Fruit fly (Drosophila melanogaster) whole organism, embryonic: Measurements from ENCODE around the gene CG11975.

Experiments
- Antp ChIP-seq: fragments of 200-800 bp; sonication (Bioruptor generic); optimal IDR thresholded peaks from 3 replicates; lab custom pipeline; 2016; ENCODE audit warnings: missing biosample characterization, missing genetic modification characterization
- Atf3 ChIP-seq: fragments of 200-800 bp; sonication (Bioruptor generic); optimal IDR thresholded peaks from 3 replicates; lab custom pipeline; 2016; ENCODE audit warnings: missing biosample characterization, missing genetic modification characterization
- BtbVII ChIP-seq: fragments of 200-800 bp; sonication (Bioruptor generic); optimal IDR thresholded peaks from 3 replicates; lab custom pipeline; 2017; ENCODE audit warnings: missing biosample characterization, mild to moderate bottlenecking, missing genetic modification characterization
- CG10209 ChIP-seq: fragments of 200-800 bp; sonication (Bioruptor generic); optimal IDR thresholded peaks from 3 replicates; lab custom pipeline; 2017; ENCODE audit warnings: missing biosample characterization, mild to moderate bottlenecking, missing genetic modification characterization, missing genetic modification reagents
- CG10431 ChIP-seq: fragments of 200-800 bp; sonication (Bioruptor generic); optimal IDR thresholded peaks from 3 replicates; lab custom pipeline; 2018; ENCODE audit warnings: missing biosample characterization, mild to moderate bottlenecking, missing genetic modification characterization
- CG10543 ChIP-seq: fragments of 200-800 bp; sonication (Bioruptor generic); optimal IDR thresholded peaks from 3 replicates; lab custom pipeline; 2017; ENCODE audit warnings: missing biosample characterization, mild to moderate bottlenecking, missing genetic modification characterization, moderate library complexity
- CG11398 ChIP-seq: fragments of 200-800 bp; sonication (Bioruptor generic); optimal IDR thresholded peaks from 2 replicates; lab custom pipeline; 2016; ENCODE audit warnings: missing biosample characterization, missing genetic modification characterization
- CG11560 ChIP-seq: fragments of 200-800 bp; sonication (Bioruptor generic); IDR thresholded peaks from 3 replicates; pipeline ENCODE4 v1.3.6; 2022; ENCODE audit warnings: missing biosample characterization, missing genetic modification characterization
- CG12769 ChIP-seq: fragments of 200-800 bp; sonication (Bioruptor generic); optimal IDR thresholded peaks from 2 replicates; lab custom pipeline; 2019; ENCODE audit warnings: missing biosample characterization, mild to moderate bottlenecking, missing genetic modification characterization, moderate library complexity
- CG13775 ChIP-seq: fragments of 200-800 bp; sonication (Bioruptor generic); optimal IDR thresholded peaks from 3 replicates; lab custom pipeline; 2017; ENCODE audit warnings: missing biosample characterization, mild to moderate bottlenecking, missing genetic modification characterization
- CG14667 ChIP-seq: fragments of 200-800 bp; sonication (Bioruptor generic); IDR thresholded peaks from 2 replicates; pipeline ENCODE4 v1.3.6; 2022; ENCODE audit warnings: missing biosample characterization, missing genetic modification characterization
- CG15269 ChIP-seq: fragments of 200-800 bp; sonication (Bioruptor generic); optimal IDR thresholded peaks from 2 replicates; lab custom pipeline; 2018; ENCODE audit warnings: missing biosample characterization, mild to moderate bottlenecking, missing genetic modification characterization, moderate library complexity
- CG1603 ChIP-seq: fragments of 200-800 bp; sonication (Bioruptor generic); optimal IDR thresholded peaks from 2 replicates; lab custom pipeline; 2019; ENCODE audit warnings: missing biosample characterization, mild to moderate bottlenecking, missing genetic modification characterization, moderate library complexity
- CG18619 ChIP-seq: fragments of 200-800 bp; sonication (Bioruptor generic); optimal IDR thresholded peaks from 3 replicates; lab custom pipeline; 2017; ENCODE audit warnings: missing biosample characterization, mild to moderate bottlenecking, missing genetic modification characterization
- CG2202 ChIP-seq: fragments of 200-800 bp; sonication (Bioruptor generic); optimal IDR thresholded peaks from 2 replicates; lab custom pipeline; 2018; ENCODE audit warnings: missing biosample characterization, mild to moderate bottlenecking, missing genetic modification characterization
- CG2678 ChIP-seq: fragments of 200-800 bp; sonication (Bioruptor generic); optimal IDR thresholded peaks from 3 replicates; lab custom pipeline; 2019; ENCODE audit warnings: missing biosample characterization, mild to moderate bottlenecking, missing genetic modification characterization, moderate library complexity
- CG30403 ChIP-seq: fragments of 200-800 bp; sonication (Bioruptor generic); optimal IDR thresholded peaks from 3 replicates; lab custom pipeline; 2016; ENCODE audit warnings: missing biosample characterization, missing genetic modification characterization
- CG32532 ChIP-seq: fragments of 200-800 bp; sonication (Bioruptor generic); IDR thresholded peaks from 2 replicates; pipeline ENCODE4 v1.3.6; 2022; ENCODE audit warnings: missing biosample characterization, missing genetic modification characterization
- CG42726 ChIP-seq: fragments of 200-800 bp; sonication (Bioruptor generic); IDR thresholded peaks from 2 replicates; pipeline ENCODE4 v1.3.6; 2022; ENCODE audit warnings: missing biosample characterization, missing genetic modification characterization; ENCODE audit not compliant: partially characterized antibody
- CG7372 ChIP-seq: fragments of 200-800 bp; sonication (Bioruptor generic); IDR thresholded peaks from 2 replicates; pipeline ENCODE4 v1.3.6; 2022; ENCODE audit warnings: missing biosample characterization, missing genetic modification characterization
- CG8281 ChIP-seq: fragments of 200-800 bp; sonication (Bioruptor generic); optimal IDR thresholded peaks from 2 replicates; lab custom pipeline; 2018; ENCODE audit warnings: missing biosample characterization, mild to moderate bottlenecking, missing genetic modification characterization, moderate library complexity
- CG8290 ChIP-seq, 3 experiments: fragments of 200-800 bp; sonication (Bioruptor generic); optimal IDR thresholded peaks; 2 replicates each; lab custom pipeline; 2016 to 2019; ENCODE audit warnings: missing biosample characterization in 3 of 3, missing genetic modification characterization in 3 of 3, mild to moderate bottlenecking in 2 of 3, moderate library complexity in 1 of 3
- CG8388 ChIP-seq: fragments of 200-800 bp; sonication (Bioruptor generic); optimal IDR thresholded peaks from 2 replicates; lab custom pipeline; 2019; ENCODE audit warnings: missing biosample characterization, mild to moderate bottlenecking, missing genetic modification characterization, moderate library complexity
- Camta ChIP-seq: fragments of 200-800 bp; sonication (Bioruptor generic); optimal IDR thresholded peaks from 2 replicates; lab custom pipeline; 2016; ENCODE audit warnings: missing biosample characterization, missing genetic modification characterization
- Chrac-16 ChIP-seq: fragments of 200-800 bp; sonication (Bioruptor generic); optimal IDR thresholded peaks from 3 replicates; lab custom pipeline; 2016; ENCODE audit warnings: missing biosample characterization, missing genetic modification characterization
- E2f2 ChIP-seq: fragments of 200-800 bp; sonication (Bioruptor generic); IDR thresholded peaks from 2 replicates; pipeline ENCODE4 v1.3.6; 2022; ENCODE audit warnings: missing biosample characterization, missing genetic modification characterization
- ERR ChIP-seq: fragments of 200-800 bp; sonication (Bioruptor generic); optimal IDR thresholded peaks from 2 replicates; lab custom pipeline; 2016; ENCODE audit warnings: missing biosample characterization, missing genetic modification characterization
- Elba2 ChIP-seq: fragments of 200-800 bp; sonication (Bioruptor generic); optimal IDR thresholded peaks from 3 replicates; lab custom pipeline; 2016; ENCODE audit warnings: missing biosample characterization, missing genetic modification characterization
- Ets65A ChIP-seq: fragments of 200-800 bp; sonication (Bioruptor generic); peaks from one replicate; lab custom pipeline; 2016; ENCODE audit warnings: missing biosample characterization, missing genetic modification characterization
- Optix ChIP-seq: fragments of 200-800 bp; sonication (Bioruptor generic); IDR thresholded peaks from 3 replicates; pipeline ENCODE4 v1.3.6; 2022; ENCODE audit warnings: missing biosample characterization, missing genetic modification characterization
- Rx ChIP-seq: fragments of 200-800 bp; sonication (Bioruptor generic); IDR thresholded peaks from 2 replicates; pipeline ENCODE4 v1.3.6; 2022; ENCODE audit warnings: missing biosample characterization, missing genetic modification characterization
- Sry-β ChIP-seq: fragments of 200-800 bp; sonication (Bioruptor generic); optimal IDR thresholded peaks from 2 replicates; lab custom pipeline; 2018; ENCODE audit warnings: missing biosample characterization, mild to moderate bottlenecking, missing genetic modification characterization, moderate library complexity
- ab ChIP-seq: fragments of 200-800 bp; sonication (Bioruptor generic); optimal IDR thresholded peaks from 2 replicates; lab custom pipeline; 2016; ENCODE audit warnings: missing biosample characterization, missing genetic modification characterization
- ato ChIP-seq: fragments of 200-800 bp; sonication (Bioruptor generic); IDR thresholded peaks from 2 replicates; pipeline ENCODE4 v1.3.6; 2022; ENCODE audit warnings: missing biosample characterization, missing genetic modification characterization; ENCODE audit not compliant: partially characterized antibody
- bigmax ChIP-seq: fragments of 200-800 bp; sonication (Bioruptor generic); optimal IDR thresholded peaks from 2 replicates; lab custom pipeline; 2018; ENCODE audit warnings: missing biosample characterization, mild to moderate bottlenecking, missing genetic modification characterization
- cato ChIP-seq: fragments of 200-800 bp; sonication (Bioruptor generic); optimal IDR thresholded peaks from 2 replicates; lab custom pipeline; 2016; ENCODE audit warnings: missing biosample characterization, missing genetic modification characterization, borderline replicate concordance
- dan ChIP-seq: fragments of 200-800 bp; sonication (Bioruptor generic); IDR thresholded peaks from 2 replicates; pipeline ENCODE4 v1.3.6; 2022; ENCODE audit warnings: missing biosample characterization, missing genetic modification characterization
- eve ChIP-seq, 2 experiments: fragments of >200 bp; optimal IDR thresholded peaks; 2 replicates each; lab custom pipeline; 2017; ENCODE audit warnings: missing biosample characterization in 2 of 2, missing genetic modification characterization in 2 of 2
- grau ChIP-seq: fragments of 200-800 bp; optimal IDR thresholded peaks from 3 replicates; lab custom pipeline; 2019; ENCODE audit warnings: missing biosample characterization, mild to moderate bottlenecking, missing genetic modification characterization, moderate library complexity
- hkb ChIP-seq, 2 experiments: fragments of 200-800 bp in 1 of 2; fragments of >200 bp in 1 of 2; sonication (Bioruptor generic) in 1 of 2; IDR thresholded peaks in 1 of 2; optimal IDR thresholded peaks in 1 of 2; 2 replicates each; pipeline versions ENCODE4 v1.3.6 to Lab custom; 2017 to 2022; ENCODE audit warnings: missing biosample characterization in 1 of 2, missing genetic modification characterization in 1 of 2
- insv ChIP-seq, 2 experiments: fragments of 200-800 bp; sonication (Bioruptor generic); optimal IDR thresholded peaks; 3 replicates each; lab custom pipeline; 2016 to 2018; ENCODE audit warnings: missing biosample characterization in 2 of 2, missing genetic modification characterization in 2 of 2
- nerfin-1 ChIP-seq: fragments of 200-800 bp; sonication (Bioruptor generic); optimal IDR thresholded peaks from 3 replicates; lab custom pipeline; 2019; ENCODE audit warnings: missing biosample characterization, mild to moderate bottlenecking, missing genetic modification characterization, moderate library complexity
- psq ChIP-seq: fragments of 200-800 bp; sonication (Bioruptor generic); optimal IDR thresholded peaks from 2 replicates; lab custom pipeline; 2017; ENCODE audit warnings: missing biosample characterization, missing genetic modification characterization
- salm ChIP-seq: fragments of 200-800 bp; sonication (Bioruptor generic); optimal IDR thresholded peaks from 2 replicates; lab custom pipeline; 2018; ENCODE audit warnings: missing biosample characterization, mild to moderate bottlenecking, missing genetic modification characterization
- toy ChIP-seq: fragments of 200-800 bp; sonication (Bioruptor generic); IDR thresholded peaks from 2 replicates; pipeline ENCODE4 v1.3.6; 2022; ENCODE audit warnings: missing biosample characterization, missing genetic modification characterization
- ttk ChIP-seq: fragments of 200-800 bp; sonication (Bioruptor generic); IDR thresholded peaks from 2 replicates; pipeline ENCODE4 v2.1.2; 2022; ENCODE audit warnings: missing biosample characterization, missing genetic modification characterization
- wek ChIP-seq: fragments of 200-800 bp; sonication (Bioruptor generic); optimal IDR thresholded peaks from 3 replicates; lab custom pipeline; 2018; ENCODE audit warnings: missing biosample characterization, mild to moderate bottlenecking, missing genetic modification characterization, moderate library complexity
- zfh1 ChIP-seq: fragments of 200-800 bp; sonication (Bioruptor generic); IDR thresholded peaks from 3 replicates; pipeline ENCODE4 v1.3.6; 2022; ENCODE audit warnings: missing biosample characterization, missing genetic modification characterization

The CG11975 gene

dm6 chr3R:8945502-8946324 is 47.3 kb upstream of the CG11975 start (continued):
- TF ChIP-seq Atf3 (GFP tag; lab: Kevin White, UChicago), result no peak
- TF ChIP-seq CG15269, result peak; percentile 94
- no peak for TF ChIP-seq Elba2 (GFP tag; lab: Kevin White, UChicago)
- peak; percentile 46; the same call in 1 of the 3 replicates for TF ChIP-seq Optix (GFP tag; lab: Robert Waterston, UW)
- no peak for TF ChIP-seq toy (GFP tag; lab: Robert Waterston, UW)
- peak; percentile 54 for TF ChIP-seq CG8281 (tag; lab: Kevin White, UChicago)
- TF ChIP-seq ab (GFP tag; lab: Kevin White, UChicago), result no peak
- TF ChIP-seq ato (GFP tag; lab: Robert Waterston, UW), result no peak
- peak; percentile 55 for TF ChIP-seq Sry-β (GFP tag; lab: Kevin White, UChicago)
- peak; percentile 85 for TF ChIP-seq CG7372 (GFP tag; lab: Robert Waterston, UW)
- peak; percentile 62 for TF ChIP-seq psq (GFP tag; lab: Kevin White, UChicago)
- TF ChIP-seq CG8388 (GFP tag; lab: Kevin White, UChicago), result peak; percentile 91
- TF ChIP-seq ttk (GFP tag; lab: Robert Waterston, UW), result peak; percentile 74
- no peak for TF ChIP-seq ERR (GFP tag; lab: Kevin White, UChicago)
- TF ChIP-seq wek (GFP tag; lab: Kevin White, UChicago), result no peak
- peak; percentile 90 for TF ChIP-seq Ets65A (GFP tag; lab: Kevin White, UChicago)
- peak; percentile 78 for TF ChIP-seq CG10209
- no peak for TF ChIP-seq Antp (GFP tag; lab: Kevin White, UChicago)
- TF ChIP-seq CG42726 (GFP tag; lab: Robert Waterston, UW), result no peak
- TF ChIP-seq CG2202 (tag; lab: Kevin White, UChicago), result peak; percentile 59
- TF ChIP-seq BtbVII (GFP tag; lab: Kevin White, UChicago), result peak; percentile 78
- peak; percentile 64; the same call in 1 of the 2 replicates for TF ChIP-seq CG14667 (GFP tag; lab: Robert Waterston, UW)
- peak; percentile 73; the same call in 1 of the 2 replicates for TF ChIP-seq CG32532 (GFP tag; lab: Robert Waterston, UW)
- TF ChIP-seq nerfin-1, result peak; percentile 74
- TF ChIP-seq CG11560 (tag; lab: Robert Waterston, UW), result peak; percentile 33; the same call in 1 of the 3 replicates
- TF ChIP-seq insv (GFP tag; optimal IDR thresholded peaks at IDR 0.05; lab: Kevin White, UChicago), result peak in 1 of 2 experiments; percentile 26
- peak; percentile 85 for TF ChIP-seq CG30403
- TF ChIP-seq E2f2, result peak; percentile 71
- peak; percentile 24 for TF ChIP-seq CG1603 (tag; lab: Kevin White, UChicago)
- TF ChIP-seq CG10543 (GFP tag; lab: Kevin White, UChicago), result peak; percentile 78
- TF ChIP-seq grau (tag; lab: Kevin White, UChicago), result peak; percentile 88
- TF ChIP-seq salm (tag; lab: Kevin White, UChicago), result peak; percentile 88
- no peak; the same call in 1 of the 2 replicates for TF ChIP-seq dan (GFP tag; lab: Robert Waterston, UW)
- TF ChIP-seq Chrac-16 (GFP tag; lab: Kevin White, UChicago), result peak; percentile 55
- TF ChIP-seq eve (GFP tag; optimal IDR thresholded peaks at IDR 0.05; lab: Kevin White, UChicago), result no peak
- TF ChIP-seq hkb (optimal IDR thresholded peaks at IDR 0.05; lab: Kevin White, UChicago), result no peak
- peak; percentile 90 for TF ChIP-seq hkb (GFP tag; IDR thresholded peaks at IDR 0.05; lab: Robert Waterston, UW)
- peak; percentile 73 for TF ChIP-seq Rx (GFP tag; lab: Robert Waterston, UW)
- TF ChIP-seq CG13775 (GFP tag; lab: Kevin White, UChicago), result peak; percentile 60
- TF ChIP-seq CG11398, result no peak
- peak; percentile 77 for TF ChIP-seq zfh1
- TF ChIP-seq CG10431 (GFP tag; lab: Kevin White, UChicago), result peak; percentile 80
- peak; percentile 52 for TF ChIP-seq CG8290 (GFP tag; optimal IDR thresholded peaks at IDR 0.05; lab: Kevin White, UChicago)
- TF ChIP-seq CG8290 (tag; optimal IDR thresholded peaks at IDR 0.05; lab: Kevin White, UChicago), result no peak
- TF ChIP-seq CG2678 (tag; lab: Kevin White, UChicago), result peak; percentile 92
- TF ChIP-seq cato, result peak; percentile 43
- TF ChIP-seq bigmax, result peak; percentile 72
- peak; percentile 36 for TF ChIP-seq CG12769 (tag; lab: Kevin White, UChicago)
- peak; percentile 5 for TF ChIP-seq Camta
- TF ChIP-seq CG18619 (GFP tag; lab: Kevin White, UChicago), result peak; percentile 68
